Fruit fly (Drosophila melanogaster) whole organism, embryonic: ENCODE data around the gene CG7239.

Experiments used
- Atf-2 ChIP-seq: fragments of 200-800 bp; sonication (Bioruptor generic); optimal IDR thresholded peaks from 2 replicates; lab custom pipeline; 2016; ENCODE audit warnings: missing biosample characterization, missing genetic modification characterization
- CG10543 ChIP-seq: fragments of 200-800 bp; sonication (Bioruptor generic); optimal IDR thresholded peaks from 3 replicates; lab custom pipeline; 2017; ENCODE audit warnings: missing biosample characterization, mild to moderate bottlenecking, missing genetic modification characterization, moderate library complexity
- CG1233 ChIP-seq: fragments of 200-800 bp; sonication (Bioruptor generic); optimal IDR thresholded peaks from 4 replicates; lab custom pipeline; 2018; ENCODE audit warnings: missing biosample characterization, mild to moderate bottlenecking, missing genetic modification characterization
- CG14860 ChIP-seq: fragments of 200-800 bp; sonication (Bioruptor generic); IDR thresholded peaks from 3 replicates; pipeline ENCODE4 v1.3.6; 2022; ENCODE audit warnings: missing biosample characterization, missing genetic modification characterization; ENCODE audit not compliant: partially characterized antibody
- CG31441 ChIP-seq: fragments of 200-800 bp; sonication (Bioruptor generic); IDR thresholded peaks from 2 replicates; pipeline ENCODE4 v1.3.6; 2022; ENCODE audit warnings: missing biosample characterization, missing genetic modification characterization
- CG6813 ChIP-seq: fragments of 200-800 bp; sonication (Bioruptor generic); optimal IDR thresholded peaks from 2 replicates; lab custom pipeline; 2017; ENCODE audit warnings: missing biosample characterization, missing genetic modification characterization, mild to moderate bottlenecking, moderate library complexity, missing genetic modification reagents
- CG7271 ChIP-seq: fragments of 200-800 bp; sonication (Bioruptor generic); optimal IDR thresholded peaks from 2 replicates; lab custom pipeline; 2018; ENCODE audit warnings: missing biosample characterization, mild to moderate bottlenecking, missing genetic modification characterization, moderate library complexity
- Dip3 ChIP-seq: fragments of 200-800 bp; sonication (Bioruptor generic); optimal IDR thresholded peaks from 3 replicates; lab custom pipeline; 2016; ENCODE audit warnings: missing biosample characterization, missing genetic modification characterization
- Nf-YA ChIP-seq: fragments of 200-800 bp; sonication (Bioruptor generic); IDR thresholded peaks from 2 replicates; pipeline ENCODE4 v1.3.6; 2022; ENCODE audit warnings: missing biosample characterization, missing genetic modification characterization
- Opbp ChIP-seq: fragments of 200-800 bp; sonication (Bioruptor generic); IDR thresholded peaks from 3 replicates; pipeline ENCODE4 v1.3.6; 2022; ENCODE audit warnings: missing biosample characterization, missing genetic modification characterization; ENCODE audit not compliant: partially characterized antibody
- gem ChIP-seq: fragments of 200-800 bp; sonication (Bioruptor generic); optimal IDR thresholded peaks from 2 replicates; lab custom pipeline; 2019; ENCODE audit warnings: missing biosample characterization, mild to moderate bottlenecking, missing genetic modification characterization, moderate library complexity

DNA sequence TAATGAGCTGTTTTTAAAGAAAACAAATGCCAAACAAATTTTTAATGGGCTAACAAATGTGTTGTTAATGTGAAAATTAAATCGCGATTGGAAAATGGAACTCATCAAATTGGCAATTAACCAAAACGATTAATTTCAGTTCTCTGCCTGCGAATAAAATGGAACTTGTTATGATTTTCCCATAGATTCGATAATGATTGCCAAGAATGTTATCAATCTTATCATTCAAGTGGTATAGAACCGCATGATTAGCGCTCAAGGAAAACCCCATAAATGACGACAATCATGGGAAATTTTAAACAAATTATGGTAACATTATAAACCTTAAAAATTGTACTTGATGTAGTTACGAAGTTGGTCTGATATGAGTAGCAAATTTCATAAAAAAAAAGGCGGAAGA lies 3.4 kb upstream of the CG7239 start:
- TF ChIP-seq gem = no peak
- TF ChIP-seq CG10543 (GFP tag; lab: Kevin White, UChicago) = no peak
- TF ChIP-seq Nf-YA (GFP tag; lab: Robert Waterston, UW) = no peak
- no peak for TF ChIP-seq CG31441 (GFP tag; lab: Robert Waterston, UW)
- no peak for TF ChIP-seq CG7271 (tag; lab: Kevin White, UChicago)
- no peak for TF ChIP-seq CG1233 (GFP tag; lab: Kevin White, UChicago)
- TF ChIP-seq CG14860 = no peak
- no peak for TF ChIP-seq CG6813
- TF ChIP-seq Atf-2 (GFP tag; lab: Kevin White, UChicago) = no peak
- TF ChIP-seq Opbp = no peak
- no peak for TF ChIP-seq Dip3 (GFP tag; lab: Kevin White, UChicago)
